Worm (Caenorhabditis elegans) whole organism, L1 larva: ENCODE data around the gene F26H11.4.
A peak's percentile ranks its signal among the peaks of the same experiment; 100 is the strongest.

Experiments
- C04F5.9 ChIP-seq: sonication (generic microtip); optimal IDR thresholded peaks from 2 replicates; lab custom pipeline; 2016; ENCODE audit warnings: missing genetic modification characterization, missing compliant biosample characterization
- C34B4.2 ChIP-seq: sonication (generic microtip); optimal IDR thresholded peaks from 2 replicates; lab custom pipeline; 2017; ENCODE audit warnings: mild to moderate bottlenecking, missing genetic modification characterization, missing compliant biosample characterization
- F16B12.6 ChIP-seq: fragments of 150-350 bp; optimal IDR thresholded peaks from 2 replicates; lab custom pipeline; 2014; ENCODE audit warnings: missing biosample characterization, missing genetic modification characterization
- aha-1 ChIP-seq: fragments of 150-350 bp; optimal IDR thresholded peaks from 2 replicates; lab custom pipeline; 2014; ENCODE audit warnings: missing biosample characterization, missing genetic modification characterization
- ama-1 ChIP-seq: fragments of 150-350 bp; optimal IDR thresholded peaks from 2 replicates; lab custom pipeline; 2014
- ceh-63 ChIP-seq: fragments of 200-800 bp; sonication (Bioruptor generic); optimal IDR thresholded peaks from 2 replicates; lab custom pipeline; 2018; ENCODE audit warnings: mild to moderate bottlenecking, missing genetic modification characterization, missing compliant biosample characterization
- dpl-1 ChIP-seq, 3 experiments: fragments of 150-350 bp in 2 of 3; sonication (generic microtip) in 1 of 3; optimal IDR thresholded peaks; 2 replicates each; lab custom pipeline; 2014 to 2017; ENCODE audit warnings: missing biosample characterization in 3 of 3, missing genetic modification characterization in 3 of 3, missing genetic modification reagents in 3 of 3
- efl-3 ChIP-seq: fragments of 200-800 bp; sonication (Bioruptor generic); optimal IDR thresholded peaks from 2 replicates; lab custom pipeline; 2018; ENCODE audit warnings: mild to moderate bottlenecking, missing genetic modification characterization, missing compliant biosample characterization
- egl-27 ChIP-seq, 2 experiments: fragments of 150-350 bp in 1 of 2; sonication (generic microtip); optimal IDR thresholded peaks; 3 replicates each; lab custom pipeline; 2017 to 2018; ENCODE audit warnings: missing biosample characterization in 2 of 2, missing genetic modification characterization in 2 of 2, missing genetic modification reagents in 2 of 2
- elt-2 ChIP-seq: sonication (generic microtip); optimal IDR thresholded peaks from 2 replicates; lab custom pipeline; 2016; ENCODE audit warnings: missing genetic modification characterization, mild to moderate bottlenecking, inconsistent platforms, missing compliant biosample characterization, missing genetic modification reagents
- ets-5 ChIP-seq: fragments of 200-800 bp; sonication (Bioruptor generic); IDR thresholded peaks from 2 replicates; pipeline ENCODE4 v1.3.6; 2022; ENCODE audit warnings: missing genetic modification characterization, missing compliant biosample characterization
- fkh-10 ChIP-seq: sonication (generic microtip); optimal IDR thresholded peaks from 2 replicates; lab custom pipeline; 2017; ENCODE audit warnings: missing biosample characterization, missing genetic modification reagents, missing genetic modification characterization
- fkh-8 ChIP-seq: sonication (generic microtip); optimal IDR thresholded peaks from 2 replicates; lab custom pipeline; 2016; ENCODE audit warnings: mild to moderate bottlenecking, missing genetic modification characterization, missing compliant biosample characterization
- fos-1 ChIP-seq: fragments of 150-350 bp; optimal IDR thresholded peaks from 2 replicates; lab custom pipeline; 2014; ENCODE audit warnings: missing biosample characterization, missing genetic modification characterization
- hlh-17 ChIP-seq: fragments of 200-800 bp; sonication (Bioruptor generic); optimal IDR thresholded peaks from 2 replicates; lab custom pipeline; 2018; ENCODE audit warnings: missing genetic modification characterization, mild to moderate bottlenecking, missing compliant biosample characterization, moderate library complexity, borderline replicate concordance
- jun-1 ChIP-seq: fragments of 150-350 bp; optimal IDR thresholded peaks from 2 replicates; lab custom pipeline; 2014; ENCODE audit warnings: missing biosample characterization, missing genetic modification reagents, missing genetic modification characterization
- lin-14 ChIP-seq: fragments of 200-800 bp; sonication (Bioruptor generic); optimal IDR thresholded peaks from 2 replicates; lab custom pipeline; 2018; ENCODE audit warnings: mild to moderate bottlenecking, missing genetic modification characterization, moderate library complexity, missing compliant biosample characterization
- lin-15B ChIP-seq: fragments of 150-350 bp; sonication (generic microtip); optimal IDR thresholded peaks from 3 replicates; lab custom pipeline; 2014; ENCODE audit warnings: missing biosample characterization, missing genetic modification characterization
- lin-39 ChIP-seq: fragments of 150-350 bp; optimal IDR thresholded peaks from 2 replicates; lab custom pipeline; 2014; ENCODE audit warnings: missing biosample characterization, missing genetic modification reagents, missing genetic modification characterization
- mab-9 ChIP-seq: fragments of 200-800 bp; sonication (Bioruptor generic); IDR thresholded peaks from 2 replicates; pipeline ENCODE4 v1.3.6; 2022; ENCODE audit warnings: missing genetic modification reagents, missing genetic modification characterization, missing compliant biosample characterization
- mdl-1 ChIP-seq, 2 experiments: fragments of 150-350 bp; optimal IDR thresholded peaks; 2 replicates each; lab custom pipeline; 2014 to 2017; ENCODE audit warnings: missing biosample characterization in 2 of 2, missing genetic modification characterization in 2 of 2, inconsistent platforms in 1 of 2
- mef-2 ChIP-seq: fragments of 150-350 bp; optimal IDR thresholded peaks from 2 replicates; lab custom pipeline; 2014; ENCODE audit warnings: missing biosample characterization, missing genetic modification characterization
- mep-1 ChIP-seq: fragments of 150-350 bp; optimal IDR thresholded peaks from 2 replicates; lab custom pipeline; 2014; ENCODE audit warnings: missing biosample characterization, missing genetic modification characterization
- nhr-11 ChIP-seq: fragments of 150-350 bp; optimal IDR thresholded peaks from 2 replicates; lab custom pipeline; 2014; ENCODE audit warnings: missing biosample characterization, missing genetic modification characterization
- nhr-12 ChIP-seq: sonication (generic microtip); optimal IDR thresholded peaks from 2 replicates; lab custom pipeline; 2017; ENCODE audit warnings: missing biosample characterization, missing genetic modification characterization
- nhr-20 ChIP-seq: sonication (generic microtip); optimal IDR thresholded peaks from 2 replicates; lab custom pipeline; 2016; ENCODE audit warnings: mild to moderate bottlenecking, missing genetic modification characterization, missing compliant biosample characterization
- nhr-237 ChIP-seq: fragments of 150-350 bp; optimal IDR thresholded peaks from 2 replicates; lab custom pipeline; 2014; ENCODE audit warnings: missing biosample characterization, missing genetic modification characterization
- nhr-47 ChIP-seq: sonication (generic microtip); optimal IDR thresholded peaks from 2 replicates; lab custom pipeline; 2016; ENCODE audit warnings: mild to moderate bottlenecking, missing genetic modification characterization, moderate library complexity, missing compliant biosample characterization
- nhr-84 ChIP-seq: sonication (generic microtip); optimal IDR thresholded peaks from 2 replicates; lab custom pipeline; 2017; ENCODE audit warnings: missing biosample characterization, missing genetic modification characterization
- nhr-85 ChIP-seq: sonication (generic microtip); peaks from one replicate; lab custom pipeline; 2016; ENCODE audit warnings: missing genetic modification characterization, inconsistent platforms, missing compliant biosample characterization
- nhr-90 ChIP-seq: sonication (generic microtip); optimal IDR thresholded peaks from 2 replicates; lab custom pipeline; 2016; ENCODE audit warnings: mild to moderate bottlenecking, missing genetic modification characterization, missing compliant biosample characterization; ENCODE audit not compliant: poor library complexity
- pag-3 ChIP-seq: sonication (generic microtip); optimal IDR thresholded peaks from 2 replicates; lab custom pipeline; 2017; ENCODE audit warnings: missing genetic modification characterization, mild to moderate bottlenecking, missing compliant biosample characterization, antibody characterized with exemption, borderline replicate concordance; ENCODE audit not compliant: insufficient read depth
- pax-3 ChIP-seq: fragments of 200-800 bp; sonication (Bioruptor generic); optimal IDR thresholded peaks from 2 replicates; lab custom pipeline; 2018; ENCODE audit warnings: mild to moderate bottlenecking, missing genetic modification characterization, moderate library complexity, missing compliant biosample characterization
- pqm-1 ChIP-seq: sonication (generic microtip); optimal IDR thresholded peaks from 3 replicates; lab custom pipeline; 2017; ENCODE audit warnings: missing biosample characterization, missing genetic modification characterization
- skn-1 ChIP-seq: fragments of 150-350 bp; optimal IDR thresholded peaks from 2 replicates; lab custom pipeline; 2014; ENCODE audit warnings: missing biosample characterization, missing genetic modification characterization
- snpc-4 ChIP-seq: fragments of 150-350 bp; optimal IDR thresholded peaks from 2 replicates; lab custom pipeline; 2014; ENCODE audit warnings: missing biosample characterization, missing genetic modification characterization
- sox-4 ChIP-seq: sonication (generic microtip); optimal IDR thresholded peaks from 2 replicates; lab custom pipeline; 2016; ENCODE audit warnings: missing genetic modification characterization, missing compliant biosample characterization
- sptf-1 ChIP-seq: fragments of 150-350 bp; optimal IDR thresholded peaks from 2 replicates; lab custom pipeline; 2014; ENCODE audit warnings: missing biosample characterization, missing genetic modification characterization
- sup-37 ChIP-seq: fragments of 200-800 bp; sonication (Bioruptor generic); optimal IDR thresholded peaks from 2 replicates; lab custom pipeline; 2018; ENCODE audit warnings: mild to moderate bottlenecking, missing genetic modification characterization, missing compliant biosample characterization
- swsn-7 ChIP-seq: sonication (generic microtip); optimal IDR thresholded peaks from 2 replicates; lab custom pipeline; 2016; ENCODE audit warnings: missing genetic modification characterization, missing compliant biosample characterization
- tbx-2 ChIP-seq: sonication (generic microtip); optimal IDR thresholded peaks from 2 replicates; lab custom pipeline; 2016; ENCODE audit warnings: missing genetic modification characterization, missing compliant biosample characterization
- tlp-1 ChIP-seq: fragments of 150-350 bp; optimal IDR thresholded peaks from 2 replicates; lab custom pipeline; 2014; ENCODE audit warnings: missing biosample characterization, missing genetic modification characterization
- zag-1 ChIP-seq: fragments of 150-350 bp; optimal IDR thresholded peaks from 2 replicates; lab custom pipeline; 2014; ENCODE audit warnings: missing biosample characterization, missing genetic modification characterization
- zip-4 ChIP-seq: fragments of 200-800 bp; sonication (Bioruptor generic); optimal IDR thresholded peaks from 2 replicates; lab custom pipeline; 2018; ENCODE audit warnings: mild to moderate bottlenecking, missing genetic modification characterization, moderate library complexity, missing compliant biosample characterization
- ztf-11 ChIP-seq, 2 experiments: sonication (generic microtip); optimal IDR thresholded peaks; 2 replicates each; lab custom pipeline; 2016 to 2017; ENCODE audit warnings: missing genetic modification characterization in 2 of 2, missing biosample characterization in 1 of 2, missing compliant biosample characterization in 1 of 2
- ztf-4 ChIP-seq: fragments of 150-350 bp; optimal IDR thresholded peaks from 2 replicates; lab custom pipeline; 2014; ENCODE audit warnings: missing biosample characterization, missing genetic modification characterization

F26H11.4 gene

ce11 chrII:14399595-14399994 is 8.8 kb upstream of the F26H11.4 start (continued):
- TF ChIP-seq fkh-10 (GFP tag; lab: Kevin White, UChicago) (peak; percentile 64), snpc-4 (tag; lab: Kevin White, UChicago) (peak; percentile 84), nhr-84 (tag; lab: Kevin White, UChicago) (no peak), nhr-20 (tag; lab: Kevin White, UChicago) (peak; percentile 91), pax-3 (peak; percentile 55), swsn-7 (tag; lab: Kevin White, UChicago) (peak; percentile 83), mef-2 (tag; lab: Kevin White, UChicago) (no peak), ztf-11 (tag; optimal IDR thresholded peaks at IDR 0.05; lab: Kevin White, UChicago) (peak in 1 of 2 experiments; percentile 48), hlh-17 (GFP tag; lab: Kevin White, UChicago) (no peak), lin-39 (tag; lab: Kevin White, UChicago) (peak; percentile 60), nhr-237 (tag; lab: Kevin White, UChicago) (peak; percentile 59), efl-3 (GFP tag; lab: Kevin White, UChicago) (no peak), zip-4 (peak; percentile 67), pag-3 (tag; lab: Kevin White, UChicago) (no peak), ztf-4 (tag; lab: Kevin White, UChicago) (peak; percentile 64), nhr-90 (tag; lab: Kevin White, UChicago) (peak; percentile 81), sptf-1 (tag; lab: Kevin White, UChicago) (no peak), lin-14 (peak; percentile 94), fos-1 (tag; lab: Kevin White, UChicago) (peak; percentile 50), pqm-1 (tag; lab: Kevin White, UChicago) (no peak), egl-27 (tag; optimal IDR thresholded peaks at IDR 0.05; lab: Kevin White, UChicago) (no peak), ama-1 (peak; percentile 34), nhr-47 (tag; lab: Kevin White, UChicago) (peak; percentile 89), skn-1 (peak; percentile 93), F16B12.6 (tag; lab: Kevin White, UChicago) (peak; percentile 68), C04F5.9 (tag; lab: Kevin White, UChicago) (no peak), mep-1 (tag; lab: Kevin White, UChicago) (peak; percentile 97), lin-15B (tag; lab: Kevin White, UChicago) (peak; percentile 93), ets-5 (GFP tag; lab: Robert Waterston, UW) (no peak), jun-1 (tag; lab: Kevin White, UChicago) (peak; percentile 56), sox-4 (tag; lab: Kevin White, UChicago) (peak; percentile 37), zag-1 (tag; lab: Kevin White, UChicago) (no peak), fkh-8 (peak; percentile 90), sup-37 (GFP tag; lab: Kevin White, UChicago) (no peak), aha-1 (no peak), dpl-1 (GFP tag; optimal IDR thresholded peaks at IDR 0.05; lab: Kevin White, UChicago) (peak; percentile 80 to 87 (median 83)), mab-9 (GFP tag; lab: Robert Waterston, UW) (no peak), tlp-1 (tag; lab: Kevin White, UChicago) (no peak), elt-2 (tag; lab: Kevin White, UChicago) (no peak), tbx-2 (tag; lab: Kevin White, UChicago) (peak; percentile 86), nhr-85 (tag; lab: Kevin White, UChicago) (peak; percentile 93), nhr-11 (no peak), mdl-1 (tag; optimal IDR thresholded peaks at IDR 0.05; lab: Kevin White, UChicago) (peak; percentile 23 to 98), ceh-63 (no peak), nhr-12 (tag; lab: Kevin White, UChicago) (no peak), C34B4.2 (tag; lab: Kevin White, UChicago) (no peak)
